Worm (Caenorhabditis elegans): ENCODE results near the gene fil-1.

Gene fil-1

ce11 chrV:14992627-14993117, 966 bp upstream of the fil-1 start, which contains the start of gene T01C3.3 (continued):
- TF ChIP-seq cebp-2 (GFP tag; IDR thresholded peaks at IDR 0.05), result no peak
- peak; percentile 54 for TF ChIP-seq tlf-1 (GFP tag; optimal IDR thresholded peaks at IDR 0.05)
- no peak for TF ChIP-seq aptf-2 (GFP tag; conservative IDR thresholded peaks at IDR 0.05)
- TF ChIP-seq K11D2.4 (GFP tag; IDR thresholded peaks at IDR 0.05), result no peak
- TF ChIP-seq unc-62 (GFP tag; optimal IDR thresholded peaks at IDR 0.05), result no peak
- TF ChIP-seq egrh-3 (GFP tag; IDR thresholded peaks at IDR 0.05), result no peak
- TF ChIP-seq B0019.2 (GFP tag; conservative IDR thresholded peaks at IDR 0.05), result peak; percentile 65; the same call in 1 of the 2 replicates
- no peak for TF ChIP-seq attf-6 (GFP tag; IDR thresholded peaks at IDR 0.05)
- no peak for TF ChIP-seq somi-1 (GFP tag; optimal IDR thresholded peaks at IDR 0.05)
- no peak for TF ChIP-seq cebp-1 (GFP tag; IDR thresholded peaks at IDR 0.05)
- TF ChIP-seq cebp-1 (tag; optimal IDR thresholded peaks at IDR 0.05), result no peak
- TF ChIP-seq F49E8.2 (tag; optimal IDR thresholded peaks at IDR 0.05; ENCODE audit: insufficient read depth), result peak; percentile 42
- TF ChIP-seq ccch-3 (GFP tag; optimal IDR thresholded peaks at IDR 0.05), result no peak
- no peak for TF ChIP-seq bed-2 (GFP tag; IDR thresholded peaks at IDR 0.05)
- TF ChIP-seq hrde-1 (tag; optimal IDR thresholded peaks at IDR 0.05; ENCODE audit: borderline replicate concordance), result no peak
- peak; percentile 92 for TF ChIP-seq ceh-91 (GFP tag; IDR thresholded peaks at IDR 0.05)
- no peak for TF ChIP-seq attf-5 (GFP tag; optimal IDR thresholded peaks at IDR 0.05)
- no peak for TF ChIP-seq ceh-40 (GFP tag; IDR thresholded peaks at IDR 0.05)
- TF ChIP-seq efl-1 (GFP tag; optimal IDR thresholded peaks at IDR 0.05), result peak; percentile 98
- TF ChIP-seq egl-44 (GFP tag; IDR thresholded peaks at IDR 0.05), result no peak
- no peak for TF ChIP-seq nhr-27 (tag; optimal IDR thresholded peaks at IDR 0.05)
- no peak for TF ChIP-seq sea-2 (GFP tag; IDR thresholded peaks at IDR 0.05)
- TF ChIP-seq atf-7 (tag; optimal IDR thresholded peaks at IDR 0.05), result no peak
- TF ChIP-seq lin-26 (GFP tag; IDR thresholded peaks at IDR 0.05), result no peak
- no peak for TF ChIP-seq B0336.3 (GFP tag; IDR thresholded peaks at IDR 0.05)
- TF ChIP-seq madf-3 (GFP tag; IDR thresholded peaks at IDR 0.05), result peak; percentile 78; the same call in 1 of the 2 replicates
- TF ChIP-seq mes-4 (tag; optimal IDR thresholded peaks at IDR 0.05), result no peak
- no peak for TF ChIP-seq F22D6.2 (tag; optimal IDR thresholded peaks at IDR 0.05)
- no peak for TF ChIP-seq sdz-38 (tag; optimal IDR thresholded peaks at IDR 0.05)
- no peak for TF ChIP-seq B0035.1 (tag; optimal IDR thresholded peaks at IDR 0.05)
- TF ChIP-seq ceh-79 (tag; optimal IDR thresholded peaks at IDR 0.05), result no peak
- TF ChIP-seq let-607 (tag; optimal IDR thresholded peaks at IDR 0.05), result no peak
- peak; percentile 78 for TF ChIP-seq F33H1.4 (GFP tag; IDR thresholded peaks at IDR 0.05)
- TF ChIP-seq ceh-100 (GFP tag; IDR thresholded peaks at IDR 0.05), result 0 out of 2 replicates have a peak, but pooled peaks have one; percentile 32
- TF ChIP-seq lin-40 (tag; optimal IDR thresholded peaks at IDR 0.05), result no peak
- TF ChIP-seq snpc-4 (GFP tag; optimal IDR thresholded peaks at IDR 0.05), result peak; percentile 22
- TF ChIP-seq snpc-4 (tag; optimal IDR thresholded peaks at IDR 0.05), result peak in 1 of 4 experiments; percentile 10
- TF ChIP-seq B0261.1 (tag; optimal IDR thresholded peaks at IDR 0.05), result no peak
- TF ChIP-seq tbx-9 (tag; optimal IDR thresholded peaks at IDR 0.05; ENCODE audit: borderline replicate concordance), result no peak
- no peak for TF ChIP-seq ama-1 (optimal IDR thresholded peaks at IDR 0.05)
- TF ChIP-seq ama-1 (GFP tag; optimal IDR thresholded peaks at IDR 0.05), result no peak
- no peak for TF ChIP-seq chd-7 (tag; optimal IDR thresholded peaks at IDR 0.05)
- no peak for TF ChIP-seq F10E7.11 (tag; optimal IDR thresholded peaks at IDR 0.05)
- TF ChIP-seq Y56A3A.18 (GFP tag; IDR thresholded peaks at IDR 0.05), result no peak
- peak; percentile 17 for TF ChIP-seq unc-130 (GFP tag; optimal IDR thresholded peaks at IDR 0.05)
- 0 out of 2 replicates have a peak, but pooled peaks have one; percentile 33 for TF ChIP-seq ekl-4 (GFP tag; IDR thresholded peaks at IDR 0.05)
- TF ChIP-seq F57A8.1 (GFP tag; optimal IDR thresholded peaks at IDR 0.05), result no peak
- TF ChIP-seq snpc-1.3 (tag; optimal IDR thresholded peaks at IDR 0.05; ENCODE audit: insufficient read depth), result peak; percentile 13
- no peak for TF ChIP-seq ztf-18 (tag; optimal IDR thresholded peaks at IDR 0.05)

Measured in whole organism, young adult.